Fruit fly (Drosophila melanogaster) whole organism, embryonic: Measurements from ENCODE around the gene phtm.
A peak's percentile ranks its signal among the peaks of the same experiment; 100 is the strongest.

Source experiments
- ATbp ChIP-seq: fragments of 200-800 bp; sonication (Bioruptor generic); optimal IDR thresholded peaks from 2 replicates; lab custom pipeline; 2017; ENCODE audit warnings: missing biosample characterization, mild to moderate bottlenecking, missing genetic modification characterization, missing genetic modification reagents
- Antp ChIP-seq: fragments of 200-800 bp; sonication (Bioruptor generic); optimal IDR thresholded peaks from 3 replicates; lab custom pipeline; 2016; ENCODE audit warnings: missing biosample characterization, missing genetic modification characterization
- Atf-2 ChIP-seq: fragments of 200-800 bp; sonication (Bioruptor generic); optimal IDR thresholded peaks from 2 replicates; lab custom pipeline; 2016; ENCODE audit warnings: missing biosample characterization, missing genetic modification characterization
- Awh ChIP-seq: fragments of 200-800 bp; sonication (Bioruptor generic); IDR thresholded peaks from 2 replicates; pipeline ENCODE4, ENCODE4 v1.3.6; 2022; ENCODE audit warnings: missing biosample characterization, missing genetic modification characterization
- Bdp1 ChIP-seq: fragments of 200-800 bp; sonication (Bioruptor generic); optimal IDR thresholded peaks from 3 replicates; lab custom pipeline; 2016; ENCODE audit warnings: missing biosample characterization, missing genetic modification characterization
- CG10462 ChIP-seq: fragments of 200-800 bp; sonication (Bioruptor generic); optimal IDR thresholded peaks from 2 replicates; lab custom pipeline; 2016; ENCODE audit warnings: missing biosample characterization, missing genetic modification characterization
- CG10543 ChIP-seq: fragments of 200-800 bp; sonication (Bioruptor generic); optimal IDR thresholded peaks from 3 replicates; lab custom pipeline; 2017; ENCODE audit warnings: missing biosample characterization, mild to moderate bottlenecking, missing genetic modification characterization, moderate library complexity
- CG10565 ChIP-seq: fragments of 200-800 bp; sonication (Bioruptor generic); optimal IDR thresholded peaks from 3 replicates; lab custom pipeline; 2016; ENCODE audit warnings: missing biosample characterization, mild to moderate bottlenecking, missing genetic modification characterization
- CG11560 ChIP-seq: fragments of 200-800 bp; sonication (Bioruptor generic); IDR thresholded peaks from 3 replicates; pipeline ENCODE4 v1.3.6; 2022; ENCODE audit warnings: missing biosample characterization, missing genetic modification characterization
- CG12236 ChIP-seq: fragments of 200-800 bp; sonication (Bioruptor generic); optimal IDR thresholded peaks from 2 replicates; lab custom pipeline; 2016; ENCODE audit warnings: missing biosample characterization, missing genetic modification characterization
- CG12769 ChIP-seq: fragments of 200-800 bp; sonication (Bioruptor generic); optimal IDR thresholded peaks from 2 replicates; lab custom pipeline; 2019; ENCODE audit warnings: missing biosample characterization, mild to moderate bottlenecking, missing genetic modification characterization, moderate library complexity
- CG13624 ChIP-seq: fragments of 200-800 bp; sonication (Bioruptor generic); optimal IDR thresholded peaks from 2 replicates; lab custom pipeline; 2016; ENCODE audit warnings: missing biosample characterization, missing genetic modification characterization
- CG14050 ChIP-seq: fragments of 200-800 bp; sonication (Bioruptor generic); IDR thresholded peaks from 3 replicates; pipeline ENCODE4 v1.3.6; 2022; ENCODE audit warnings: missing biosample characterization, missing genetic modification characterization
- CG17328 ChIP-seq: fragments of 200-800 bp; sonication (Bioruptor generic); IDR thresholded peaks from 2 replicates; pipeline ENCODE4 v1.3.6; 2022; ENCODE audit warnings: missing biosample characterization, missing genetic modification characterization
- CG18011 ChIP-seq: fragments of 200-800 bp; sonication (Bioruptor generic); optimal IDR thresholded peaks from 2 replicates; lab custom pipeline; 2017; ENCODE audit warnings: missing biosample characterization, missing genetic modification characterization, mild to moderate bottlenecking, moderate library complexity, missing genotype
- CG2875 ChIP-seq: fragments of 200-800 bp; sonication (Bioruptor generic); optimal IDR thresholded peaks from 2 replicates; lab custom pipeline; 2017; ENCODE audit warnings: missing biosample characterization, mild to moderate bottlenecking, missing genetic modification characterization, missing genetic modification reagents
- CG31224 ChIP-seq: fragments of 200-800 bp; sonication (Bioruptor generic); IDR thresholded peaks from 2 replicates; pipeline ENCODE4 v1.3.6; 2022; ENCODE audit warnings: missing biosample characterization, missing genetic modification characterization
- CG4328 ChIP-seq: fragments of 200-800 bp; sonication (Bioruptor generic); optimal IDR thresholded peaks from 3 replicates; lab custom pipeline; 2017; ENCODE audit warnings: missing biosample characterization, missing genetic modification reagents, missing genetic modification characterization
- CG6175 ChIP-seq: fragments of 200-800 bp; sonication (Bioruptor generic); IDR thresholded peaks from 3 replicates; pipeline ENCODE4 v1.3.6; 2022; ENCODE audit warnings: missing biosample characterization, missing genetic modification characterization
- CG7928 ChIP-seq: fragments of 200-800 bp; sonication (Bioruptor generic); optimal IDR thresholded peaks from 2 replicates; lab custom pipeline; 2017; ENCODE audit warnings: missing biosample characterization, mild to moderate bottlenecking, missing genetic modification characterization
- CG9727 ChIP-seq: fragments of 200-800 bp; sonication (Bioruptor generic); optimal IDR thresholded peaks from 3 replicates; lab custom pipeline; 2017; ENCODE audit warnings: missing biosample characterization, mild to moderate bottlenecking, missing genetic modification characterization
- Dbx ChIP-seq: fragments of 200-800 bp; sonication (Bioruptor generic); IDR thresholded peaks from 3 replicates; pipeline ENCODE4 v1.3.6; 2022; ENCODE audit warnings: missing biosample characterization, missing genetic modification characterization
- Eip74EF ChIP-seq, 2 experiments: fragments of 200-800 bp in 1 of 2; fragments of >200 bp in 1 of 2; sonication (Bioruptor generic) in 1 of 2; optimal IDR thresholded peaks; 2 replicates each; lab custom pipeline; 2017 to 2019; ENCODE audit warnings: missing biosample characterization in 2 of 2, missing genetic modification characterization in 2 of 2, mild to moderate bottlenecking in 1 of 2, moderate library complexity in 1 of 2
- HLHmδ ChIP-seq: fragments of 200-800 bp; sonication (Bioruptor generic); optimal IDR thresholded peaks from 2 replicates; lab custom pipeline; 2018; ENCODE audit warnings: missing biosample characterization, mild to moderate bottlenecking, missing genetic modification characterization, moderate library complexity
- Hand ChIP-seq: fragments of 200-800 bp; sonication (Bioruptor generic); optimal IDR thresholded peaks from 2 replicates; lab custom pipeline; 2017; ENCODE audit warnings: mild to moderate bottlenecking, missing biosample characterization, missing genetic modification reagents, missing genetic modification characterization
- HmgZ ChIP-seq: fragments of 200-800 bp; sonication (Bioruptor generic); optimal IDR thresholded peaks from 2 replicates; lab custom pipeline; 2018; ENCODE audit warnings: missing biosample characterization, mild to moderate bottlenecking, missing genetic modification characterization
- Kr ChIP-seq: fragments of 200-800 bp; sonication (Bioruptor generic); optimal IDR thresholded peaks from 2 replicates; lab custom pipeline; 2017; ENCODE audit warnings: missing biosample characterization, mild to moderate bottlenecking, missing genetic modification characterization
- Lim3 ChIP-seq: fragments of 200-800 bp; sonication (Bioruptor generic); IDR thresholded peaks from 2 replicates; pipeline ENCODE4 v1.3.6; 2022; ENCODE audit warnings: missing biosample characterization, missing genetic modification characterization
- Meics ChIP-seq: fragments of 200-800 bp; sonication (Bioruptor generic); optimal IDR thresholded peaks from 2 replicates; lab custom pipeline; 2017; ENCODE audit warnings: missing biosample characterization, mild to moderate bottlenecking, missing genetic modification characterization
- Myb ChIP-seq: fragments of 200-800 bp; sonication (Bioruptor generic); optimal IDR thresholded peaks from 2 replicates; lab custom pipeline; 2016; ENCODE audit warnings: missing biosample characterization, missing genetic modification characterization
- Rx ChIP-seq: fragments of 200-800 bp; sonication (Bioruptor generic); IDR thresholded peaks from 2 replicates; pipeline ENCODE4 v1.3.6; 2022; ENCODE audit warnings: missing biosample characterization, missing genetic modification characterization
- Sry-δ ChIP-seq: fragments of 200-800 bp; sonication (Bioruptor generic); optimal IDR thresholded peaks from 2 replicates; lab custom pipeline; 2016; ENCODE audit warnings: missing biosample characterization, missing genetic modification characterization
- Vsx1 ChIP-seq: fragments of 200-800 bp; sonication (Bioruptor generic); optimal IDR thresholded peaks from 2 replicates; lab custom pipeline; 2017; ENCODE audit warnings: missing biosample characterization, mild to moderate bottlenecking, missing genetic modification characterization, missing genetic modification reagents
- ato ChIP-seq: fragments of 200-800 bp; sonication (Bioruptor generic); IDR thresholded peaks from 2 replicates; pipeline ENCODE4 v1.3.6; 2022; ENCODE audit warnings: missing biosample characterization, missing genetic modification characterization; ENCODE audit not compliant: partially characterized antibody
- btn ChIP-seq: fragments of 200-800 bp; sonication (Bioruptor generic); optimal IDR thresholded peaks from 2 replicates; lab custom pipeline; 2016; ENCODE audit warnings: missing biosample characterization, missing genetic modification characterization
- cad ChIP-seq: fragments of >200 bp; optimal IDR thresholded peaks from 2 replicates; lab custom pipeline; 2017; ENCODE audit warnings: missing biosample characterization, missing genetic modification characterization
- corto ChIP-seq: fragments of 200-800 bp; sonication (Bioruptor generic); optimal IDR thresholded peaks from 2 replicates; lab custom pipeline; 2016; ENCODE audit warnings: missing biosample characterization, mild to moderate bottlenecking, missing genetic modification characterization, moderate library complexity
- croc ChIP-seq: fragments of 200-800 bp; sonication (Bioruptor generic); conservative IDR thresholded peaks from 3 replicates; pipeline ENCODE4 v1.3.6; 2022; ENCODE audit warnings: missing biosample characterization, missing genetic modification characterization
- fd3F ChIP-seq: fragments of 200-800 bp; sonication (Bioruptor generic); optimal IDR thresholded peaks from 2 replicates; lab custom pipeline; 2018; ENCODE audit warnings: missing biosample characterization, mild to moderate bottlenecking, missing genetic modification characterization, moderate library complexity
- fd96Cb ChIP-seq: fragments of 200-800 bp; sonication (Bioruptor generic); optimal IDR thresholded peaks from 2 replicates; lab custom pipeline; 2018; ENCODE audit warnings: missing biosample characterization, mild to moderate bottlenecking, missing genetic modification characterization, moderate library complexity
- ftz-f1 ChIP-seq: fragments of 200-800 bp; sonication (Bioruptor generic); optimal IDR thresholded peaks from 2 replicates; lab custom pipeline; 2016; ENCODE audit warnings: missing biosample characterization, missing genetic modification characterization
- hbn ChIP-seq: fragments of 200-800 bp; sonication (Bioruptor generic); IDR thresholded peaks from 2 replicates; pipeline ENCODE4 v1.3.6; 2022; ENCODE audit warnings: missing biosample characterization, missing genetic modification characterization; ENCODE audit not compliant: partially characterized antibody
- kah ChIP-seq: fragments of 200-800 bp; sonication (Bioruptor generic); optimal IDR thresholded peaks from 2 replicates; lab custom pipeline; 2018; ENCODE audit warnings: missing biosample characterization, mild to moderate bottlenecking, missing genetic modification characterization
- knrl ChIP-seq: fragments of 200-800 bp; sonication (Bioruptor generic); IDR thresholded peaks from 3 replicates; pipeline ENCODE4 v1.3.6; 2022; ENCODE audit warnings: missing biosample characterization, missing genetic modification characterization; ENCODE audit not compliant: partially characterized antibody
- org-1 ChIP-seq: fragments of 200-800 bp; sonication (Bioruptor generic); optimal IDR thresholded peaks from 2 replicates; lab custom pipeline; 2017; ENCODE audit warnings: missing biosample characterization, missing genetic modification characterization
- run ChIP-seq: fragments of 200-800 bp; sonication (Bioruptor generic); optimal IDR thresholded peaks from 3 replicates; lab custom pipeline; 2018; ENCODE audit warnings: missing biosample characterization, mild to moderate bottlenecking, missing genetic modification characterization
- slbo ChIP-seq: fragments of 200-800 bp; sonication (Bioruptor generic); IDR thresholded peaks from 2 replicates; pipeline ENCODE4 v1.3.6; 2022; ENCODE audit warnings: missing biosample characterization, missing genetic modification characterization
- sob ChIP-seq: fragments of 200-800 bp; sonication (Bioruptor generic); IDR thresholded peaks from 2 replicates; pipeline ENCODE4 v1.3.6; 2022; ENCODE audit warnings: missing biosample characterization, missing genetic modification characterization
- trem ChIP-seq: fragments of 200-800 bp; optimal IDR thresholded peaks from 3 replicates; lab custom pipeline; 2019; ENCODE audit warnings: missing biosample characterization, mild to moderate bottlenecking, missing genetic modification characterization, moderate library complexity
- zf30C ChIP-seq: fragments of 200-800 bp; sonication (Bioruptor generic); optimal IDR thresholded peaks from 3 replicates; lab custom pipeline; 2018; ENCODE audit warnings: missing biosample characterization, mild to moderate bottlenecking, missing genetic modification characterization

The phtm gene

DNA sequence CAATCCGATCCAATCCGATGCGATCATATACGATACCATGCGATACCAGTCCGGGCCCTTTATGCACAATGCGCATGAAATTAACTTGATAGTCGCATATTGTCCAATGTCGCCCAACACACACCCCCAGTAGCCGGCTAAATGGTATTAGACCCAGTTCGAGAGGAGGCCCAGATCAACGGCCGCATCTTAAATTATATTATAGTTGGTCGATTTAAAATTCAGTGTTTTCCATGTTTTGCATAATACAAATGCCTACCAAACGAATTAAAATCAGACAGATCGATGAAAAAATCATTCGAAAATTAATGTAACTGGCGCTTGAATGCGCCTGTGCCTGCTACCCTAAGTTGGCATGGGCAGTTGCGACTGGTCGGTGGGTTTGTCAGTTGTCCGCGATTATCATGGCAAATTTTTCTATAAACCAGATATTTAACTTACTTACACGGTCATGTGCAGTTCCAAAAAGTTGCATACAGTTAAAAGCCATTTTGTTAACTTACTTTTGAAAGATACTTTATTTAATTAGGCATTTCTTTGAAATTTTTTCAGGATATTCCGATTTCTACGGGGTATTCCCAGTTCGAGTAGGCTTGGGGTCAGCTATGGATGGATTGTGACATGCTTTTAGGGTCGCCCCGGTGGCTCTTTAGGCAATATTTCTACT lies 15.6 kb upstream of the phtm start (continued):
- no peak for TF ChIP-seq Kr (GFP tag; lab: Kevin White, UChicago)
- no peak for TF ChIP-seq CG17328 (GFP tag; lab: Robert Waterston, UW)
- TF ChIP-seq ATbp (GFP tag; lab: Kevin White, UChicago): peak; percentile 36
- TF ChIP-seq corto (GFP tag; lab: Kevin White, UChicago): no peak
- no peak for TF ChIP-seq CG7928 (GFP tag; lab: Kevin White, UChicago)
- TF ChIP-seq fd96Cb (tag; lab: Kevin White, UChicago): peak; percentile 19
- no peak for TF ChIP-seq kah (GFP tag; lab: Kevin White, UChicago)
- TF ChIP-seq CG14050 (GFP tag; lab: Robert Waterston, UW): no peak
- no peak for TF ChIP-seq CG4328 (GFP tag; lab: Kevin White, UChicago)
- no peak for TF ChIP-seq Hand (GFP tag; lab: Kevin White, UChicago)
- TF ChIP-seq zf30C (GFP tag; lab: Kevin White, UChicago): no peak
- peak in 1 of 2 experiments; percentile 6 for TF ChIP-seq Eip74EF (GFP tag; optimal IDR thresholded peaks at IDR 0.05; lab: Kevin White, UChicago)
- no peak for TF ChIP-seq fd3F
- TF ChIP-seq Rx (GFP tag; lab: Robert Waterston, UW): no peak
- TF ChIP-seq Bdp1 (GFP tag; lab: Kevin White, UChicago): no peak
- TF ChIP-seq cad (GFP tag; lab: Kevin White, UChicago): no peak
- no peak for TF ChIP-seq Myb (GFP tag; lab: Kevin White, UChicago)
- TF ChIP-seq CG12769: no peak
- TF ChIP-seq org-1 (GFP tag; lab: Kevin White, UChicago): no peak
- TF ChIP-seq Dbx (GFP tag; lab: Robert Waterston, UW): no peak
- no peak for TF ChIP-seq Awh
- no peak for TF ChIP-seq CG10565 (GFP tag; lab: Kevin White, UChicago)
- TF ChIP-seq ftz-f1: no peak
- 0 out of 2 replicates have a peak, but pooled peaks have one; percentile 22 for TF ChIP-seq slbo
- no peak for TF ChIP-seq CG11560
- TF ChIP-seq knrl (GFP tag; lab: Robert Waterston, UW): no peak
- peak; percentile 35; the same call in 1 of the 3 replicates for TF ChIP-seq croc (GFP tag; lab: Robert Waterston, UW)
- TF ChIP-seq trem: no peak
- no peak for TF ChIP-seq run
- no peak for TF ChIP-seq Meics (GFP tag; lab: Kevin White, UChicago)
- no peak for TF ChIP-seq CG31224 (GFP tag; lab: Robert Waterston, UW)
- TF ChIP-seq CG10543 (GFP tag; lab: Kevin White, UChicago): no peak
- TF ChIP-seq Atf-2 (GFP tag; lab: Kevin White, UChicago): no peak
- no peak for TF ChIP-seq HmgZ (tag; lab: Kevin White, UChicago)
- no peak for TF ChIP-seq CG18011 (GFP tag; lab: Kevin White, UChicago)
- no peak for TF ChIP-seq ato
- no peak for TF ChIP-seq CG12236
- TF ChIP-seq hbn (GFP tag; lab: Robert Waterston, UW): no peak
- no peak for TF ChIP-seq Lim3 (GFP tag; lab: Robert Waterston, UW)
- TF ChIP-seq CG2875 (GFP tag; lab: Kevin White, UChicago): no peak
- TF ChIP-seq Antp (GFP tag; lab: Kevin White, UChicago): no peak
- no peak; the same call in 1 of the 2 replicates for TF ChIP-seq sob (GFP tag; lab: Robert Waterston, UW)
- TF ChIP-seq CG10462 (GFP tag; lab: Kevin White, UChicago): no peak
- no peak for TF ChIP-seq CG6175 (GFP tag; lab: Robert Waterston, UW)
- TF ChIP-seq Sry-δ (GFP tag; lab: Kevin White, UChicago): no peak
- no peak for TF ChIP-seq CG13624 (GFP tag; lab: Kevin White, UChicago)
- TF ChIP-seq Vsx1: no peak
- no peak for TF ChIP-seq HLHmδ (GFP tag; lab: Kevin White, UChicago)
- no peak for TF ChIP-seq btn (GFP tag; lab: Kevin White, UChicago)
- no peak for TF ChIP-seq CG9727 (GFP tag; lab: Kevin White, UChicago)
